4 fruit fly cellular contexts compared by ENCODE assay signal in genomic region chr2L:9330628-9331027, dm6.
TF ChIP-seq lines count a peak whose summit lies in the region.

TSS of gene Cks30A (plus strand) at chr2L:9330763.

- peak; percentile 45 to 48 for TF ChIP-seq CTCF in S2 (optimal IDR thresholded peaks at IDR 0.05; lab: Kevin White, UChicago)
- peak; percentile 52 for TF ChIP-seq CTCF in whole organism, embryonic (GFP tag; optimal IDR thresholded peaks at IDR 0.05; lab: Kevin White, UChicago)

TF ChIP-seq in whole organism, adult, 20 proteins besides CTCF, POLR2A, EP300 and RAD21:
- TF ChIP-seq bab1 (GFP tag; optimal IDR thresholded peaks at IDR 0.05; lab: Kevin White, UChicago), result peak; percentile 37
- no peak for TF ChIP-seq CG1620 (GFP tag; optimal IDR thresholded peaks at IDR 0.05; lab: Kevin White, UChicago)

TF ChIP-seq in whole organism, embryonic, 481 proteins besides CTCF, POLR2A, EP300 and RAD21 (continues in another document):
- TF ChIP-seq CG13123 (GFP tag; optimal IDR thresholded peaks at IDR 0.05; lab: Kevin White, UChicago), result no peak
- TF ChIP-seq CG3995 (GFP tag; optimal IDR thresholded peaks at IDR 0.05; lab: Kevin White, UChicago), result peak; percentile 31
- peak; percentile 85 for TF ChIP-seq Ets97D (GFP tag; optimal IDR thresholded peaks at IDR 0.05; lab: Kevin White, UChicago)
- TF ChIP-seq Xrp1 (GFP tag; IDR thresholded peaks at IDR 0.05; lab: Robert Waterston, UW), result no peak
- TF ChIP-seq BEAF-32 (GFP tag; optimal IDR thresholded peaks at IDR 0.05; lab: Kevin White, UChicago), result peak; percentile 47
- TF ChIP-seq zen (tag; optimal IDR thresholded peaks at IDR 0.05; lab: Kevin White, UChicago), result peak; percentile 63
- TF ChIP-seq CG15601 (tag; optimal IDR thresholded peaks at IDR 0.05; lab: Kevin White, UChicago), result no peak
- no peak for TF ChIP-seq trh (GFP tag; optimal IDR thresholded peaks at IDR 0.05; lab: Kevin White, UChicago)
- TF ChIP-seq CG18764 (GFP tag; optimal IDR thresholded peaks at IDR 0.05; lab: Kevin White, UChicago), result no peak
- TF ChIP-seq HmgD (GFP tag; optimal IDR thresholded peaks at IDR 0.05; lab: Kevin White, UChicago), result peak; percentile 75
- peak; percentile 52 for TF ChIP-seq amos (GFP tag; IDR thresholded peaks at IDR 0.05; lab: Robert Waterston, UW; ENCODE audit: partially characterized antibody)
- TF ChIP-seq Lim3 (GFP tag; IDR thresholded peaks at IDR 0.05; lab: Robert Waterston, UW), result no peak
- no peak for TF ChIP-seq CG6175 (GFP tag; IDR thresholded peaks at IDR 0.05; lab: Robert Waterston, UW)
- peak; percentile 22 for TF ChIP-seq Sin3A (optimal IDR thresholded peaks at IDR 0.05; lab: Kevin White, UChicago)
- peak; percentile 56 for TF ChIP-seq CG14860 (GFP tag; IDR thresholded peaks at IDR 0.05; lab: Robert Waterston, UW; ENCODE audit: partially characterized antibody)
- TF ChIP-seq Dp (GFP tag; optimal IDR thresholded peaks at IDR 0.05; lab: Kevin White, UChicago), result peak; percentile 100
- TF ChIP-seq pzg (GFP tag; optimal IDR thresholded peaks at IDR 0.05; lab: Kevin White, UChicago), result peak; percentile 96
- peak; percentile 97 for TF ChIP-seq nerfin-1 (tag; optimal IDR thresholded peaks at IDR 0.05; lab: Kevin White, UChicago)
- no peak for TF ChIP-seq CG14965 (GFP tag; optimal IDR thresholded peaks at IDR 0.05; lab: Kevin White, UChicago; ENCODE audit: borderline replicate concordance)
- TF ChIP-seq ftz-f1 (GFP tag; optimal IDR thresholded peaks at IDR 0.05; lab: Kevin White, UChicago), result no peak
- no peak for TF ChIP-seq HHEX (GFP tag; optimal IDR thresholded peaks at IDR 0.05; lab: Kevin White, UChicago)
- peak; percentile 58 for TF ChIP-seq CG17186 (GFP tag; optimal IDR thresholded peaks at IDR 0.05; lab: Kevin White, UChicago)
- TF ChIP-seq Camta (GFP tag; optimal IDR thresholded peaks at IDR 0.05; lab: Kevin White, UChicago), result no peak
- peak; percentile 67 for TF ChIP-seq sens (GFP tag; lab: Kevin White, UChicago)
- no peak for TF ChIP-seq CG33557 (GFP tag; optimal IDR thresholded peaks at IDR 0.05; lab: Kevin White, UChicago)
- no peak for TF ChIP-seq CG10366 (GFP tag; IDR thresholded peaks at IDR 0.05; lab: Robert Waterston, UW)
- peak; percentile 100 for TF ChIP-seq CG3847 (GFP tag; IDR thresholded peaks at IDR 0.05; lab: Robert Waterston, UW)
- no peak for TF ChIP-seq hth (optimal IDR thresholded peaks at IDR 0.05; lab: Kevin White, UChicago)
- no peak for TF ChIP-seq CG32772 (GFP tag; IDR thresholded peaks at IDR 0.05; lab: Robert Waterston, UW)
- peak; percentile 52 for TF ChIP-seq Dref (GFP tag; IDR thresholded peaks at IDR 0.05; lab: Robert Waterston, UW)
- peak; percentile 59 for TF ChIP-seq nmo (GFP tag; optimal IDR thresholded peaks at IDR 0.05; lab: Kevin White, UChicago)
- TF ChIP-seq peb (GFP tag; IDR thresholded peaks at IDR 0.05; lab: Robert Waterston, UW), result no peak
- peak; percentile 20 for TF ChIP-seq jumu (GFP tag; optimal IDR thresholded peaks at IDR 0.05; lab: Kevin White, UChicago)
- peak; percentile 100 for TF ChIP-seq E2f2 (GFP tag; IDR thresholded peaks at IDR 0.05; lab: Robert Waterston, UW)
- peak; percentile 58 for TF ChIP-seq CG33213 (GFP tag; optimal IDR thresholded peaks at IDR 0.05; lab: Kevin White, UChicago)
- TF ChIP-seq lilli (GFP tag; optimal IDR thresholded peaks at IDR 0.05; lab: Kevin White, UChicago), result no peak
- TF ChIP-seq NC2α (GFP tag; optimal IDR thresholded peaks at IDR 0.05; lab: Kevin White, UChicago), result no peak
- no peak for TF ChIP-seq CG7357 (GFP tag; IDR thresholded peaks at IDR 0.05; lab: Robert Waterston, UW)
- TF ChIP-seq CG15269 (tag; optimal IDR thresholded peaks at IDR 0.05; lab: Kevin White, UChicago), result no peak
- 0 out of 3 replicates have a peak, but pooled peaks have one; percentile 17 for TF ChIP-seq vnd (GFP tag; IDR thresholded peaks at IDR 0.05; lab: Robert Waterston, UW; ENCODE audit: partially characterized antibody)
- TF ChIP-seq lbe (GFP tag; optimal IDR thresholded peaks at IDR 0.05; lab: Kevin White, UChicago), result no peak
- no peak for TF ChIP-seq mam (GFP tag; optimal IDR thresholded peaks at IDR 0.05; lab: Kevin White, UChicago)
- peak; percentile 94 for TF ChIP-seq Ets65A (GFP tag; lab: Kevin White, UChicago)
- TF ChIP-seq YL-1 (GFP tag; optimal IDR thresholded peaks at IDR 0.05; lab: Kevin White, UChicago), result peak; percentile 27

TF ChIP-seq in whole organism, prepupa, 60 proteins besides CTCF, POLR2A, EP300 and RAD21:
- TF ChIP-seq vri (GFP tag; optimal IDR thresholded peaks at IDR 0.05; lab: Kevin White, UChicago), result no peak
- peak; percentile 100 for TF ChIP-seq CG1621 (tag; optimal IDR thresholded peaks at IDR 0.05; lab: Kevin White, UChicago)
